Worm (Caenorhabditis elegans) whole organism, L2 larva: ENCODE results near the gene Y43F8B.14.

Source experiments
- aly-2 ChIP-seq: fragments of 150-350 bp; optimal IDR thresholded peaks from 2 replicates; lab custom pipeline; 2014; ENCODE audit warnings: missing biosample characterization, missing genetic modification characterization
- lsy-2 ChIP-seq, 2 experiments: fragments of 150-350 bp in 1 of 2; sonication (generic microtip) in 1 of 2; optimal IDR thresholded peaks; 2 replicates each; lab custom pipeline; 2014 to 2017; ENCODE audit warnings: missing biosample characterization in 2 of 2, missing genetic modification characterization in 2 of 2
- mab-5 ChIP-seq: fragments of 150-350 bp; optimal IDR thresholded peaks from 2 replicates; lab custom pipeline; 2014; ENCODE audit warnings: missing biosample characterization, missing genetic modification characterization
- nhr-11 ChIP-seq: fragments of 150-350 bp; optimal IDR thresholded peaks from 2 replicates; lab custom pipeline; 2014; ENCODE audit warnings: missing biosample characterization, missing genetic modification characterization
- nhr-129 ChIP-seq: fragments of 150-350 bp; optimal IDR thresholded peaks from 2 replicates; lab custom pipeline; 2014; ENCODE audit warnings: missing biosample characterization, missing genetic modification characterization
- nhr-25 ChIP-seq: fragments of 150-350 bp; sonication (generic microtip); optimal IDR thresholded peaks from 3 replicates; lab custom pipeline; 2014; ENCODE audit warnings: missing biosample characterization, missing genetic modification characterization
- nhr-6 ChIP-seq: fragments of 150-350 bp; optimal IDR thresholded peaks from 2 replicates; lab custom pipeline; 2014; ENCODE audit warnings: missing biosample characterization, missing genetic modification characterization
- nhr-77 ChIP-seq: fragments of 150-350 bp; optimal IDR thresholded peaks from 2 replicates; lab custom pipeline; 2014; ENCODE audit warnings: missing biosample characterization, missing genetic modification characterization
- snpc-4 ChIP-seq: fragments of 150-350 bp; optimal IDR thresholded peaks from 2 replicates; lab custom pipeline; 2014; ENCODE audit warnings: missing biosample characterization, missing genetic modification characterization

DNA sequence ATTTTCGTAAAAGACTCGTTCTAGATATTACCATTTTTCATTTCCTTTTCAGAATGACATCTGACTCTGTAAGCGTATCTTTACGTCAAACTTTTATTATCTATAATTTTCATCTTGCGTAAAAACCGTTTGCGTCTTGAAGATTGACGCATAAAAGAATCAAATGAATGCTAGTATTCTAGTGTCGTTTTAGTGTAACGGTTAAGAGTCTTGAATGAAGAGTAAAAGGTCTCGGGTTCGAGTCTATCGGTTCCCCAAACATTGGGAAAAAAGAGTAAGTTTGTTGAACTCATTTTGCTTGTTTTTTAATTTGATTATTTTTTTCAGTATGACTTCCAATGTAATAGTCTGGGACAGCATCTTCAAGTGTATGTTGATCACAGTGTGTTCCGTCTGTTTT, 28.7 kb upstream of the Y43F8B.14 start, which contains the start of gene Y43F8B.17:
- TF ChIP-seq nhr-6 (tag; lab: Kevin White, UChicago) (no peak), aly-2 (no peak), nhr-25 (tag; lab: Kevin White, UChicago) (no peak), nhr-11 (no peak), nhr-129 (no peak), lsy-2 (tag; optimal IDR thresholded peaks at IDR 0.05; lab: Kevin White, UChicago) (no peak), mab-5 (no peak), nhr-77 (tag; lab: Kevin White, UChicago) (no peak), snpc-4 (tag; lab: Kevin White, UChicago) (no peak)
